Fruit fly (Drosophila melanogaster) ovary, adult (tissue): ENCODE data around the gene pon.
A peak's percentile ranks its signal among the peaks of the same experiment; 100 is the strongest.

Source experiments
- CG17801 ChIP-seq: fragments of 200-800 bp; optimal IDR thresholded peaks from 2 replicates; lab custom pipeline; 2019; ENCODE audit warnings: missing biosample characterization, mild to moderate bottlenecking, missing genetic modification characterization, moderate library complexity; ENCODE audit not compliant: partially characterized antibody

pon gene

dm6 chrX:4687778-4688399 is 51.8 kb downstream of the pon start, which contains the start of gene ctp:
Gene ctp, plus strand, starts transcription at chrX:4687800.
- TF ChIP-seq CG17801 (GFP tag; lab: Kevin White, UChicago): peak; percentile 81
